Worm (Caenorhabditis elegans): ENCODE results near the gene Y40B10A.11.

DNA sequence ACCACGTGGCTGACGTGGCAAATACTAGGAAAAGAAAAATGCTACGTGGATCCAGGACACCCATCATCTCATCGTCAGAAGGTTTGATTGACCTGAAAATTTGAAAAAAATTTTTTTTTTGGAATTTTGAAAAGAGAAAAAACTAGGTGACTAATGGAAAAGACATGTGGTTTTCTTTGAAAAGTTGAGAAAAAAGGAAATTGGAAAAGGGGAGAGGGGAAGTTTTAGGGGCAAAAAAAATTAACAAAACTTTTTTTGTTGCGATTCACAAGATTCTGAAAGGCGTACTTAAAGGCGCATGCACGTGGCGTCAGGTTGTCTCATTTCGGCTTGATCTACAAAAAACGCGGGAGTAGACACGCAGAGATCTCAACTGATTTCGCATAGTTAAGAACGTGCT lies 21.4 kb upstream of the Y40B10A.11 start, which contains the start of gene Y40B10A.9:
- TF ChIP-seq cog-1 (tag; optimal IDR thresholded peaks at IDR 0.05) (no peak), med-1 (GFP tag; optimal IDR thresholded peaks at IDR 0.05; ENCODE audit: insufficient read depth) (no peak), ztf-29 (GFP tag; IDR thresholded peaks at IDR 0.05) (no peak), ref-1 (GFP tag; conservative IDR thresholded peaks at IDR 0.05) (no peak), ztf-23 (GFP tag; IDR thresholded peaks at IDR 0.05) (no peak)
